Worm (Caenorhabditis elegans) whole organism, L3 larva: ENCODE results near the gene srr-7.

Experiments used
- R02D3.7 ChIP-seq: fragments of 150-350 bp; optimal IDR thresholded peaks from 2 replicates; lab custom pipeline; 2014; ENCODE audit warnings: missing biosample characterization, missing genetic modification characterization
- aly-2 ChIP-seq: fragments of 150-350 bp; optimal IDR thresholded peaks from 2 replicates; lab custom pipeline; 2014; ENCODE audit warnings: missing biosample characterization, missing genetic modification characterization
- ama-1 ChIP-seq: fragments of 150-350 bp; optimal IDR thresholded peaks from 2 replicates; lab custom pipeline; 2018
- ceh-16 ChIP-seq: sonication (generic microtip); optimal IDR thresholded peaks from 2 replicates; lab custom pipeline; 2017; ENCODE audit warnings: missing biosample characterization, missing genetic modification characterization
- ceh-82 ChIP-seq: fragments of 150-350 bp; optimal IDR thresholded peaks from 2 replicates; lab custom pipeline; 2014; ENCODE audit warnings: missing biosample characterization, missing genetic modification characterization
- ceh-9 ChIP-seq: sonication (generic microtip); optimal IDR thresholded peaks from 2 replicates; lab custom pipeline; 2018; ENCODE audit warnings: missing biosample characterization, missing genetic modification characterization
- daf-12 ChIP-seq: fragments of 150-350 bp; optimal IDR thresholded peaks from 2 replicates; lab custom pipeline; 2014; ENCODE audit warnings: missing biosample characterization, missing genetic modification reagents, missing genetic modification characterization
- egl-27 ChIP-seq: sonication (generic microtip); optimal IDR thresholded peaks from 4 replicates; lab custom pipeline; 2017; ENCODE audit warnings: missing biosample characterization, missing genetic modification reagents, missing genetic modification characterization
- egl-5 ChIP-seq: fragments of 150-350 bp; optimal IDR thresholded peaks from 2 replicates; lab custom pipeline; 2017; ENCODE audit warnings: missing biosample characterization, missing genetic modification reagents, missing genetic modification characterization, inconsistent platforms
- elt-1 ChIP-seq: fragments of 150-350 bp; optimal IDR thresholded peaks from 2 replicates; lab custom pipeline; 2014; ENCODE audit warnings: missing biosample characterization, missing genetic modification characterization
- elt-2 ChIP-seq: sonication (generic microtip); optimal IDR thresholded peaks from 2 replicates; lab custom pipeline; 2016; ENCODE audit warnings: missing genetic modification reagents, mild to moderate bottlenecking, missing genetic modification characterization, missing compliant biosample characterization
- elt-3 ChIP-seq, 3 experiments: fragments of 150-350 bp in 1 of 3; sonication (generic microtip) in 2 of 3; optimal IDR thresholded peaks; 2 replicates in 2 of 3; 4 replicates in 1 of 3; lab custom pipeline; 2014 to 2017; ENCODE audit warnings: missing biosample characterization in 3 of 3, missing genetic modification characterization in 3 of 3
- fkh-10 ChIP-seq: sonication (generic microtip); optimal IDR thresholded peaks from 2 replicates; lab custom pipeline; 2017; ENCODE audit warnings: missing biosample characterization, missing genetic modification reagents, missing genetic modification characterization
- fkh-2 ChIP-seq: fragments of 150-350 bp; optimal IDR thresholded peaks from 2 replicates; lab custom pipeline; 2014; ENCODE audit warnings: missing biosample characterization, missing genetic modification reagents, missing genetic modification characterization
- fos-1 ChIP-seq: fragments of 150-350 bp; optimal IDR thresholded peaks from 2 replicates; lab custom pipeline; 2014; ENCODE audit warnings: missing biosample characterization, missing genetic modification characterization
- hmg-11 ChIP-seq: sonication (generic microtip); optimal IDR thresholded peaks from 2 replicates; lab custom pipeline; 2016; ENCODE audit warnings: missing genetic modification characterization, missing compliant biosample characterization
- jun-1 ChIP-seq: fragments of 150-350 bp; optimal IDR thresholded peaks from 2 replicates; lab custom pipeline; 2014; ENCODE audit warnings: missing biosample characterization, missing genetic modification reagents, missing genetic modification characterization
- lin-39 ChIP-seq: fragments of 150-350 bp; optimal IDR thresholded peaks from 2 replicates; lab custom pipeline; 2018; ENCODE audit warnings: missing biosample characterization, missing genetic modification reagents, missing genetic modification characterization
- lsy-12 ChIP-seq: sonication (generic microtip); optimal IDR thresholded peaks from 2 replicates; lab custom pipeline; 2016; ENCODE audit warnings: mild to moderate bottlenecking, missing genetic modification characterization, missing compliant biosample characterization
- mdl-1 ChIP-seq: fragments of 150-350 bp; optimal IDR thresholded peaks from 2 replicates; lab custom pipeline; 2014; ENCODE audit warnings: missing biosample characterization, missing genetic modification characterization
- mml-1 ChIP-seq: fragments of 150-350 bp; sonication (generic microtip); optimal IDR thresholded peaks from 3 replicates; lab custom pipeline; 2014; ENCODE audit warnings: missing biosample characterization, missing genetic modification characterization
- nfya-1 ChIP-seq: sonication (generic microtip); optimal IDR thresholded peaks from 2 replicates; lab custom pipeline; 2017; ENCODE audit warnings: missing genetic modification characterization, mild to moderate bottlenecking, missing compliant biosample characterization, antibody characterized with exemption, moderate library complexity; ENCODE audit not compliant: insufficient read depth
- nhr-11 ChIP-seq: fragments of 150-350 bp; optimal IDR thresholded peaks from 2 replicates; lab custom pipeline; 2014; ENCODE audit warnings: missing biosample characterization, missing genetic modification characterization
- nhr-12 ChIP-seq: fragments of 150-350 bp; optimal IDR thresholded peaks from 2 replicates; lab custom pipeline; 2014; ENCODE audit warnings: missing biosample characterization, missing genetic modification characterization
- nhr-23 ChIP-seq: fragments of 150-350 bp; optimal IDR thresholded peaks from 2 replicates; lab custom pipeline; 2014; ENCODE audit warnings: missing biosample characterization, missing genetic modification reagents, missing genetic modification characterization
- nhr-237 ChIP-seq: fragments of 150-350 bp; optimal IDR thresholded peaks from 2 replicates; lab custom pipeline; 2014; ENCODE audit warnings: missing biosample characterization, missing genetic modification characterization
- nhr-76 ChIP-seq: fragments of 150-350 bp; sonication (generic microtip); optimal IDR thresholded peaks from 5 replicates; lab custom pipeline; 2014; ENCODE audit warnings: missing biosample characterization, missing genetic modification characterization
- nhr-77 ChIP-seq: fragments of 150-350 bp; optimal IDR thresholded peaks from 2 replicates; lab custom pipeline; 2014; ENCODE audit warnings: missing biosample characterization, missing genetic modification characterization
- pha-4 ChIP-seq: fragments of 150-350 bp; optimal IDR thresholded peaks from 2 replicates; lab custom pipeline; 2014; ENCODE audit warnings: missing biosample characterization, missing genetic modification reagents, missing genetic modification characterization
- pqm-1 ChIP-seq: fragments of 150-350 bp; optimal IDR thresholded peaks from 2 replicates; lab custom pipeline; 2017; ENCODE audit warnings: missing biosample characterization, missing genetic modification characterization, inconsistent platforms
- skn-1 ChIP-seq: fragments of 150-350 bp; optimal IDR thresholded peaks from 2 replicates; lab custom pipeline; 2014; ENCODE audit warnings: missing biosample characterization, missing genetic modification characterization
- snpc-4 ChIP-seq: fragments of 150-350 bp; optimal IDR thresholded peaks from 2 replicates; lab custom pipeline; 2014; ENCODE audit warnings: missing biosample characterization, missing genetic modification characterization
- tbx-2 ChIP-seq: sonication (generic microtip); optimal IDR thresholded peaks from 2 replicates; lab custom pipeline; 2016; ENCODE audit warnings: mild to moderate bottlenecking, missing genetic modification characterization, missing compliant biosample characterization
- unc-62 ChIP-seq: fragments of 150-350 bp; sonication (generic microtip); optimal IDR thresholded peaks from 4 replicates; lab custom pipeline; 2014; ENCODE audit warnings: missing biosample characterization, missing genetic modification reagents, missing genetic modification characterization
- zag-1 ChIP-seq: fragments of 150-350 bp; optimal IDR thresholded peaks from 2 replicates; lab custom pipeline; 2014; ENCODE audit warnings: missing biosample characterization, missing genetic modification characterization
- ztf-11 ChIP-seq: fragments of 150-350 bp; optimal IDR thresholded peaks from 2 replicates; lab custom pipeline; 2014; ENCODE audit warnings: missing biosample characterization, missing genetic modification characterization

The srr-7 gene

ce11 chrV:15143798-15144197, 15.7 kb downstream of the srr-7 start, which contains the start of gene K08F9.4 (continued):
- TF ChIP-seq nhr-77 (tag; lab: Kevin White, UChicago) (no peak), snpc-4 (tag; lab: Kevin White, UChicago) (peak; percentile 71), pha-4 (tag; lab: Kevin White, UChicago) (peak; percentile 93)

- TF ChIP-seq mml-1 (no peak), elt-3 (tag; optimal IDR thresholded peaks at IDR 0.05; lab: Kevin White, UChicago) (no peak), ama-1 (lab: Kevin White, UChicago) (no peak), pqm-1 (no peak), egl-27 (tag; lab: Kevin White, UChicago) (no peak), tbx-2 (tag; lab: Kevin White, UChicago) (no peak), elt-2 (tag; lab: Kevin White, UChicago) (no peak), fkh-2 (tag; lab: Kevin White, UChicago) (no peak), pha-4 (tag; lab: Kevin White, UChicago) (no peak), elt-1 (no peak), hmg-11 (tag; lab: Kevin White, UChicago) (no peak), nhr-12 (tag; lab: Kevin White, UChicago) (no peak), ztf-11 (tag; lab: Kevin White, UChicago) (no peak)
Observed at ce11 chrV:15147776-15148175, 19.7 kb downstream of the srr-7 start, which contains the start of gene T09F5.20. T09F5.20 (minus strand) TSS chrV:15147876.

- TF ChIP-seq hmg-11 (tag; lab: Kevin White, UChicago) = no peak
- TF ChIP-seq pqm-1 = no peak
- TF ChIP-seq nhr-237 (tag; lab: Kevin White, UChicago) = no peak
- no peak for TF ChIP-seq nhr-12 (tag; lab: Kevin White, UChicago)
- no peak for TF ChIP-seq skn-1 (tag; lab: Kevin White, UChicago)
- no peak for TF ChIP-seq ceh-82 (tag; lab: Kevin White, UChicago)
- TF ChIP-seq elt-1 = no peak
- TF ChIP-seq fkh-10 = no peak
- TF ChIP-seq jun-1 (tag; lab: Kevin White, UChicago) = no peak
- TF ChIP-seq daf-12 = no peak
- no peak for TF ChIP-seq ceh-16 (tag; lab: Kevin White, UChicago)
- TF ChIP-seq nhr-76 (tag; lab: Kevin White, UChicago) = no peak
- no peak for TF ChIP-seq fos-1 (tag; lab: Kevin White, UChicago)
- no peak for TF ChIP-seq ztf-11 (tag; lab: Kevin White, UChicago)
- TF ChIP-seq egl-5 (tag; lab: Kevin White, UChicago) = no peak
- no peak for TF ChIP-seq ceh-9
- TF ChIP-seq aly-2 (tag; lab: Kevin White, UChicago) = no peak
- TF ChIP-seq mdl-1 = no peak
- TF ChIP-seq nhr-11 = no peak
Observed at ce11 chrV:15148800-15149199, 20.7 kb downstream of the srr-7 start, which contains the start of gene T09F5.1. T09F5.1 (plus strand) TSS chrV:15149100.

- peak; percentile 58 for TF ChIP-seq nfya-1 (tag; lab: Kevin White, UChicago)
- TF ChIP-seq nhr-12 (tag; lab: Kevin White, UChicago) = no peak
Observed at ce11 chrV:15150176-15150575, 22.1 kb downstream of the srr-7 start.

- TF ChIP-seq lin-39 (tag; lab: Kevin White, UChicago) (no peak), elt-2 (tag; lab: Kevin White, UChicago) (no peak), mml-1 (no peak), nhr-23 (tag; lab: Kevin White, UChicago) (no peak), zag-1 (no peak), egl-27 (tag; lab: Kevin White, UChicago) (no peak), lsy-12 (tag; lab: Kevin White, UChicago) (no peak), elt-3 (tag; optimal IDR thresholded peaks at IDR 0.05; lab: Kevin White, UChicago) (no peak), R02D3.7 (no peak), unc-62 (GFP tag; lab: Kevin White, UChicago) (no peak)
Observed at ce11 chrV:15150661-15151060, 22.6 kb downstream of the srr-7 start, which contains the start of gene T09F5.2. T09F5.2 (plus strand) TSS chrV:15150961.
